Worm (Caenorhabditis elegans) whole organism, midembryonic: Measurements from ENCODE around the gene F44D12.16.

ENCODE experiments used
- T22C8.4 ChIP-seq: fragments of 200-800 bp; sonication (Bioruptor generic); IDR thresholded peaks from 2 replicates; pipeline ENCODE4 v1.3.6; 2022; ENCODE audit warnings: missing genetic modification characterization, missing compliant biosample characterization
- klf-2 ChIP-seq: fragments of 200-800 bp; sonication (Bioruptor generic); conservative IDR thresholded peaks from 2 replicates; pipeline ENCODE4 v1.3.6; 2022; ENCODE audit warnings: missing genetic modification reagents, missing genetic modification characterization, missing compliant biosample characterization
- med-1 ChIP-seq: sonication (generic microtip); optimal IDR thresholded peaks from 2 replicates; lab custom pipeline; 2017; ENCODE audit warnings: missing genetic modification characterization, mild to moderate bottlenecking, missing compliant biosample characterization, antibody characterized with exemption, missing genetic modification reagents; ENCODE audit not compliant: insufficient read depth

- TF ChIP-seq klf-2 (no peak), T22C8.4 (GFP tag; lab: Robert Waterston, UW) (no peak), med-1 (GFP tag; lab: Kevin White, UChicago) (no peak)
Observed at ce11 chrIV:10066456-10066855, 37.6 kb downstream of the F44D12.16 start.
